Fruit fly (Drosophila melanogaster) whole organism, embryonic: ENCODE measurements around the gene CG12009.
A peak's percentile ranks its signal among the peaks of the same experiment; 100 is the strongest.

Experiments used
- Aef1 ChIP-seq: fragments of 200-800 bp; sonication (Bioruptor generic); IDR thresholded peaks from 3 replicates; pipeline ENCODE4 v1.3.6; 2022; ENCODE audit warnings: missing biosample characterization, missing genetic modification characterization
- Asciz ChIP-seq: fragments of 200-800 bp; sonication (Bioruptor generic); optimal IDR thresholded peaks from 2 replicates; lab custom pipeline; 2017; ENCODE audit warnings: missing biosample characterization, mild to moderate bottlenecking, missing genetic modification characterization, missing genetic modification reagents
- Atf6 ChIP-seq: fragments of 200-800 bp; sonication (Bioruptor generic); IDR thresholded peaks from 2 replicates; pipeline ENCODE4 v1.3.6; 2022; ENCODE audit warnings: missing biosample characterization, missing genetic modification characterization
- Blimp-1 ChIP-seq: fragments of 200-800 bp; sonication (Bioruptor generic); optimal IDR thresholded peaks from 3 replicates; lab custom pipeline; 2018; ENCODE audit warnings: missing biosample characterization, missing genetic modification characterization, mild to moderate bottlenecking, moderate library complexity, missing genetic modification reagents
- CG11696 ChIP-seq: fragments of 200-800 bp; sonication (Bioruptor generic); IDR thresholded peaks from 2 replicates; pipeline ENCODE4 v1.3.6; 2022; ENCODE audit warnings: missing biosample characterization, missing genetic modification characterization
- CG12391 ChIP-seq: fragments of 200-800 bp; sonication (Bioruptor generic); optimal IDR thresholded peaks from 3 replicates; lab custom pipeline; 2018; ENCODE audit warnings: missing biosample characterization, mild to moderate bottlenecking, missing genetic modification characterization, moderate library complexity
- CG13424 ChIP-seq: fragments of 200-800 bp; sonication (Bioruptor generic); optimal IDR thresholded peaks from 2 replicates; lab custom pipeline; 2019; ENCODE audit warnings: missing biosample characterization, mild to moderate bottlenecking, missing genetic modification characterization, moderate library complexity
- CG15269 ChIP-seq: fragments of 200-800 bp; sonication (Bioruptor generic); optimal IDR thresholded peaks from 2 replicates; lab custom pipeline; 2018; ENCODE audit warnings: missing biosample characterization, mild to moderate bottlenecking, missing genetic modification characterization, moderate library complexity
- CG15479 ChIP-seq: fragments of 200-800 bp; sonication (Bioruptor generic); optimal IDR thresholded peaks from 3 replicates; lab custom pipeline; 2019; ENCODE audit warnings: missing biosample characterization, mild to moderate bottlenecking, missing genetic modification characterization, moderate library complexity
- CG1647 ChIP-seq: fragments of 200-800 bp; sonication (Bioruptor generic); optimal IDR thresholded peaks from 3 replicates; lab custom pipeline; 2016; ENCODE audit warnings: missing biosample characterization, missing genetic modification characterization
- CG3163 ChIP-seq: fragments of 200-800 bp; sonication (Bioruptor generic); optimal IDR thresholded peaks from 3 replicates; lab custom pipeline; 2016; ENCODE audit warnings: missing biosample characterization, missing genetic modification characterization
- CG32532 ChIP-seq: fragments of 200-800 bp; sonication (Bioruptor generic); IDR thresholded peaks from 2 replicates; pipeline ENCODE4 v1.3.6; 2022; ENCODE audit warnings: missing biosample characterization, missing genetic modification characterization
- CG3407 ChIP-seq: fragments of 200-800 bp; sonication (Bioruptor generic); optimal IDR thresholded peaks from 2 replicates; lab custom pipeline; 2018; ENCODE audit warnings: missing biosample characterization, mild to moderate bottlenecking, missing genetic modification characterization
- CG43689 ChIP-seq: fragments of 200-800 bp; sonication (Bioruptor generic); IDR thresholded peaks from 2 replicates; pipeline ENCODE4 v1.3.6; 2022; ENCODE audit warnings: missing biosample characterization, missing genetic modification characterization
- CG4404 ChIP-seq: fragments of 200-800 bp; sonication (Bioruptor generic); IDR thresholded peaks from 2 replicates; pipeline ENCODE4 v1.3.6; 2022; ENCODE audit warnings: missing biosample characterization, missing genetic modification characterization
- CG4617 ChIP-seq: fragments of 200-800 bp; sonication (Bioruptor generic); optimal IDR thresholded peaks from 3 replicates; lab custom pipeline; 2016; ENCODE audit warnings: missing biosample characterization, missing genetic modification characterization, borderline replicate concordance
- Doc3 ChIP-seq: fragments of 200-800 bp; sonication (Bioruptor generic); IDR thresholded peaks from 3 replicates; pipeline ENCODE4 v1.3.6; 2022; ENCODE audit warnings: missing biosample characterization, missing genetic modification characterization; ENCODE audit not compliant: partially characterized antibody
- Drgx ChIP-seq: fragments of 200-800 bp; sonication (Bioruptor generic); IDR thresholded peaks from 2 replicates; pipeline ENCODE4 v1.3.6; 2022; ENCODE audit warnings: missing biosample characterization, missing genetic modification characterization
- Hr51 ChIP-seq, 2 experiments: fragments of 200-800 bp; sonication (Bioruptor generic); optimal IDR thresholded peaks; 2 replicates in 1 of 2; 3 replicates in 1 of 2; lab custom pipeline; 2016 to 2018; ENCODE audit warnings: missing biosample characterization in 2 of 2, missing genetic modification characterization in 2 of 2, mild to moderate bottlenecking in 1 of 2, moderate library complexity in 1 of 2
- Jarid2 ChIP-seq: fragments of 200-800 bp; sonication (Bioruptor generic); optimal IDR thresholded peaks from 3 replicates; lab custom pipeline; 2017; ENCODE audit warnings: mild to moderate bottlenecking, missing biosample characterization, missing genetic modification reagents, missing genetic modification characterization
- Oli ChIP-seq: fragments of 200-800 bp; sonication (Bioruptor generic); optimal IDR thresholded peaks from 2 replicates; lab custom pipeline; 2018; ENCODE audit warnings: missing biosample characterization, mild to moderate bottlenecking, missing genetic modification characterization, moderate library complexity
- Ravus ChIP-seq: fragments of 200-800 bp; sonication (Bioruptor generic); IDR thresholded peaks from 2 replicates; pipeline ENCODE4 v1.3.6; 2022; ENCODE audit warnings: missing biosample characterization, missing genetic modification characterization
- Sox102F ChIP-seq: fragments of 200-800 bp; sonication (Bioruptor generic); optimal IDR thresholded peaks from 2 replicates; lab custom pipeline; 2018; ENCODE audit warnings: missing biosample characterization, mild to moderate bottlenecking, missing genetic modification characterization, moderate library complexity
- Spps ChIP-seq: fragments of 200-800 bp; sonication (Bioruptor generic); optimal IDR thresholded peaks from 2 replicates; lab custom pipeline; 2018; ENCODE audit warnings: missing biosample characterization, mild to moderate bottlenecking, missing genetic modification characterization
- Trl ChIP-seq, 3 experiments: fragments of >200 bp in 2 of 3; fragments of 200-800 bp in 1 of 3; sonication (Bioruptor generic) in 1 of 3; optimal IDR thresholded peaks; 2 replicates in 1 of 3; 3 replicates in 2 of 3; lab custom pipeline; 2016 to 2017; ENCODE audit warnings: missing biosample characterization in 1 of 3, missing genetic modification characterization in 1 of 3
- Usf ChIP-seq: fragments of 200-800 bp; sonication (Bioruptor generic); optimal IDR thresholded peaks from 2 replicates; lab custom pipeline; 2017; ENCODE audit warnings: missing genotype, missing biosample characterization, missing genetic modification characterization
- dmrt99B ChIP-seq: fragments of 200-800 bp; sonication (Bioruptor generic); optimal IDR thresholded peaks from 2 replicates; lab custom pipeline; 2018; ENCODE audit warnings: missing biosample characterization, mild to moderate bottlenecking, missing genetic modification characterization, moderate library complexity
- eve ChIP-seq, 2 experiments: fragments of >200 bp; optimal IDR thresholded peaks; 2 replicates each; lab custom pipeline; 2017; ENCODE audit warnings: missing biosample characterization in 2 of 2, missing genetic modification characterization in 2 of 2
- gem ChIP-seq: fragments of 200-800 bp; sonication (Bioruptor generic); optimal IDR thresholded peaks from 2 replicates; lab custom pipeline; 2019; ENCODE audit warnings: missing biosample characterization, mild to moderate bottlenecking, missing genetic modification characterization, moderate library complexity
- kni ChIP-seq: fragments of 200-800 bp; sonication (Bioruptor generic); optimal IDR thresholded peaks from 3 replicates; lab custom pipeline; 2017; ENCODE audit warnings: mild to moderate bottlenecking, missing biosample characterization, missing genetic modification reagents, missing genetic modification characterization
- pfk ChIP-seq: fragments of 200-800 bp; sonication (Bioruptor generic); optimal IDR thresholded peaks from 2 replicates; lab custom pipeline; 2018; ENCODE audit warnings: missing biosample characterization, mild to moderate bottlenecking, missing genetic modification characterization, moderate library complexity
- pita ChIP-seq: fragments of 200-800 bp; sonication (Bioruptor generic); optimal IDR thresholded peaks from 2 replicates; lab custom pipeline; 2017; ENCODE audit warnings: missing biosample characterization, mild to moderate bottlenecking, missing genetic modification characterization
- sens ChIP-seq: fragments of 200-800 bp; sonication (Bioruptor generic); peaks from one replicate; lab custom pipeline; 2016; ENCODE audit warnings: missing biosample characterization, missing genetic modification characterization
- vvl ChIP-seq: fragments of 200-800 bp; sonication (Bioruptor generic); IDR thresholded peaks from 2 replicates; pipeline ENCODE4 v1.3.6; 2022; ENCODE audit warnings: missing biosample characterization, missing genetic modification characterization
- zfh1 ChIP-seq: fragments of 200-800 bp; sonication (Bioruptor generic); IDR thresholded peaks from 3 replicates; pipeline ENCODE4 v1.3.6; 2022; ENCODE audit warnings: missing biosample characterization, missing genetic modification characterization

CG12009 gene

dm6 chr3L:3279930-3280329 is 11.3 kb upstream of the CG12009 start, which contains the start of gene CG12017:
Gene CG12017 (plus strand): TSS chr3L:3280239.
- TF ChIP-seq Atf6 (GFP tag; lab: Robert Waterston, UW) (no peak), Doc3 (GFP tag; lab: Robert Waterston, UW) (0 out of 3 replicates have a peak, but pooled peaks have one; percentile 15), Blimp-1 (peak; percentile 11), Jarid2 (no peak), CG32532 (no peak), kni (GFP tag; lab: Kevin White, UChicago) (peak; percentile 37), pita (no peak), Trl (optimal IDR thresholded peaks at IDR 0.05; lab: Kevin White, UChicago) (peak in 1 of 2 experiments; percentile 22), Trl (GFP tag; optimal IDR thresholded peaks at IDR 0.05; lab: Kevin White, UChicago) (no peak), CG4617 (GFP tag; lab: Kevin White, UChicago) (no peak), pfk (GFP tag; lab: Kevin White, UChicago) (no peak), CG3163 (GFP tag; lab: Kevin White, UChicago) (peak; percentile 63), CG3407 (GFP tag; lab: Kevin White, UChicago) (no peak), Asciz (GFP tag; lab: Kevin White, UChicago) (no peak)

DNA sequence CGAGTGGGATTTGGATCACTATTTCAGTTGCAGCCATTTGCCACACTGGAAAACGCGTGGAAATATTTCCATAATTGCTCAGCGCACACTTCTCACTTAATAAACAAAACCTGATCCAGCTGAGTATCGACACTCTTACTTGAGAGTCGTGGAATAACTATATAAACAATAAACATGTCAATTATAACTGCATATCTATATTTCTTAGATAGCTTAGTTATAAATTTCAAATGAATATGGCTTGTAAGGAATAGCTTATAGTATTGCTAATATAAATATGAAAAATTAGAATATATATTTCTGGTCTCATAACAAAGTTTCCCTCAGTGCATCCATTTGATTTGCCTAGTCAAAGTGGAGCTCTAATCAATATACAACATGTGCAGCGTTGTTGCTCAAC is 8.0 kb upstream of the CG12009 start:
- TF ChIP-seq zfh1 (GFP tag; lab: Robert Waterston, UW) = no peak
- no peak for TF ChIP-seq CG43689 (GFP tag; lab: Robert Waterston, UW)
- no peak for TF ChIP-seq CG1647 (GFP tag; lab: Kevin White, UChicago)
- TF ChIP-seq CG12391 (tag; lab: Kevin White, UChicago) = peak; percentile 6
- peak; percentile 22 for TF ChIP-seq CG13424 (tag; lab: Kevin White, UChicago)
- peak; percentile 35 for TF ChIP-seq Oli (tag; lab: Kevin White, UChicago)
- TF ChIP-seq vvl (GFP tag; lab: Robert Waterston, UW) = 0 out of 2 replicates have a peak, but pooled peaks have one; percentile 29
- TF ChIP-seq CG15269 (tag; lab: Kevin White, UChicago) = peak; percentile 39
- peak; percentile 35; the same call in 1 of the 2 replicates for TF ChIP-seq Drgx (GFP tag; lab: Robert Waterston, UW)
- no peak for TF ChIP-seq CG11696
- TF ChIP-seq Hr51 (GFP tag; optimal IDR thresholded peaks at IDR 0.05; lab: Kevin White, UChicago) = peak in 1 of 2 experiments; percentile 57
- TF ChIP-seq Sox102F (GFP tag; lab: Kevin White, UChicago) = peak; percentile 56
- TF ChIP-seq dmrt99B (tag; lab: Kevin White, UChicago) = peak; percentile 19
- peak in 1 of 2 experiments; percentile 29 for TF ChIP-seq eve (GFP tag; optimal IDR thresholded peaks at IDR 0.05; lab: Kevin White, UChicago)
- no peak for TF ChIP-seq Ravus (GFP tag; lab: Robert Waterston, UW)
- TF ChIP-seq gem (tag; lab: Kevin White, UChicago) = peak; percentile 15
- no peak for TF ChIP-seq CG15479

DNA sequence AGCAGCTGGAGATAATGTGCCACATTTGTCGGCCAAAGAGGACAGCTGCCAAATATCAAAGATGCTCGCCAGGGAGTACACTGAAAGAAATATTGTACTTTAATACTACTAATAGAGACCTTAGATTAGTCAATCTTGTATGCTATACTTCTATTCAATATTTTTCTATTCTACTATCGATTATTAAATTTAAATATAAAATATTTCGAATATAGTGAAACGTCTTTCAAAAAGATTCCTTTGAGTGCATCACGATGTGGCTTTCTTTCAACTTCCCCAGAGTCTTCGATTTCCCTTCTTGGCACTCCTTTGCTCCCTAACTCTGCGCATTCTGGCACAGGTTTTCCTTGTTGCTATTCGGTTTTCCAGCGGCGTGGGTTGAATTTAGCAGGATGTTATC is 6.4 kb upstream of the CG12009 start:
- TF ChIP-seq CG4404 = no peak
- no peak for TF ChIP-seq Aef1 (GFP tag; lab: Robert Waterston, UW)
- no peak for TF ChIP-seq Usf (GFP tag; lab: Kevin White, UChicago)
- no peak for TF ChIP-seq Spps (tag; lab: Kevin White, UChicago)
- TF ChIP-seq gem (tag; lab: Kevin White, UChicago) = peak; percentile 14
- peak; percentile 57 for TF ChIP-seq sens
- TF ChIP-seq Drgx (GFP tag; lab: Robert Waterston, UW) = peak; percentile 14; the same call in 1 of the 2 replicates
- TF ChIP-seq, all 482 proteins: peak for 3
